Fruit fly (Drosophila melanogaster) ovary, adult (tissue): ENCODE measurements around the gene CG15483.

Experiments used
- CG17801 ChIP-seq: fragments of 200-800 bp; optimal IDR thresholded peaks from 2 replicates; lab custom pipeline; 2019; ENCODE audit warnings: missing biosample characterization, mild to moderate bottlenecking, missing genetic modification characterization, moderate library complexity; ENCODE audit not compliant: partially characterized antibody

CG15483 gene

DNA sequence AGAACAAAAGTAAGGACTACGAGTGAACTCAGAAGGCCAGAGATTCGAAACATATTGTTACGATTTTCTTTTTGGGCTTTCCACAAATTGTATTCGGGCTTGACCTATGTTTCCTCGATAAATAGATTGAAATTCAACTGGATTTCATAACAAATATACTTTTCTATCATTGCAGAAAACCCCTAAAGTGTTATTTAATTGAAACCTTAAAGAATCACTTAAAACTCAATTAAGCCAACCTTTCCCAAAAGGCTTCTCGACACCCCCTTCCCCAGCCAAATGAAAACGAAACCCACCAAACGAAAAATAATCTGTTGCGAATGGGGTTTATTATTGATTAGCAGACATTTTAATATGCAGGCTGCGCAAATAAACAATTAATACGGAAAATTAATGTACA, at the start of gene CG15483:
TSS of gene CG15483 (minus strand) at position 101 of the 400 bp plus-strand sequence.
- TF ChIP-seq CG17801: no peak

DNA sequence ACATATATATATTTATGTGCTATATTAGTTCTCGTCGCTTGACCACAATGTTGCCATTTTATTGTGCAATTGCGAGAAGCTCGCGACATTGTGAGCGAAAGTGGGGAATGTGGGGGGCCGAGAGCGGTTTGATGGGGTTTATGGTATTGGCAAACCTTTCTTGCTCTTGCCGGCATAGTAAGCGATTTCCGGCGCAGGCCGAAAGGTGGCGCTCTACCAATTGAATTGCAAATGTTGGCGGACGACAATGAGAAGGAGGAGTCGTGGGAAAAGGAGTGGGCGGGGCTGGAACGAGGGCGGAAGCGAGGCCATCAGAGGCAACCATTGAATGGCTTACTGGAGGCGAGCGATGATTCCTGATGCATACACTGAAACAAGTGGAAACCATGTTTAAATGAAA, 41.8 kb upstream of the CG15483 start:
- TF ChIP-seq CG17801: no peak

DNA sequence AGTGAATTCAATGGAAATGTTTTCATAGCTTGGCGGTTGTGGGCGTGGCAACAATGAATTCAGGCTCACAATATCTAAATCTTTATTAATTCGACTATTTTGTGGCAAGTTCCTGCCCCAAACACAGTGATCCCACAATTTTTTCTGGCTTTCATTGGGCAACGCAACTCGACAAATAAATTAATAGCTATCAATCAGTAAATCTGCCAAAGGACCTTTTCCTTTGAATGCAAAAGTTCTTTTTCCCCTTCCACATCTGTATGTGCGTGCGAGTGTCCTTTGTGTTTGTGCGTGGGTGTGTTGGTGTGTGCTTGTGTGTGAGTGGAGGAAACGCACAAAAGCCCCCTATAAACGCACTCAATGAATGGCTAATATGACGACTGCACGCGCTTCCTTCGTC, 19.0 kb upstream of the CG15483 start:
- TF ChIP-seq CG17801: no peak

DNA sequence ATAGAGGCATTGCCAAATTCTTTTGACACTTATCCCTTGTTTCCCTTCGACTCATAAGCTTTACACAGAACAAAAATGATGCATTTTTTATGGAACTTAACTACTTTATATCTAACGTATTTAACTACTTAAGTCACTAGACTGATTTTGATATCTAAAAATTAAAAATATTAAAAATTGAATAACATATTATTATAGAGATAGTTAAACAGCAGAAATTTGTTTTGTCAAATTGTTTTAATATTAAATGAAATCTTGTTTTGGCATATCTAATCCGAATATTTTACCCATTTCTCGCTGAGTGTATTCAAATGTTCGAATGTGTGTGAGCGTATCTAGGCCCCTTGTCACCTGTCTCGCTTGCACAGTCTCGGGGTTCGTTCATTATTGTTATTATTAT, 10.2 kb upstream of the CG15483 start:
- no peak for TF ChIP-seq CG17801

DNA sequence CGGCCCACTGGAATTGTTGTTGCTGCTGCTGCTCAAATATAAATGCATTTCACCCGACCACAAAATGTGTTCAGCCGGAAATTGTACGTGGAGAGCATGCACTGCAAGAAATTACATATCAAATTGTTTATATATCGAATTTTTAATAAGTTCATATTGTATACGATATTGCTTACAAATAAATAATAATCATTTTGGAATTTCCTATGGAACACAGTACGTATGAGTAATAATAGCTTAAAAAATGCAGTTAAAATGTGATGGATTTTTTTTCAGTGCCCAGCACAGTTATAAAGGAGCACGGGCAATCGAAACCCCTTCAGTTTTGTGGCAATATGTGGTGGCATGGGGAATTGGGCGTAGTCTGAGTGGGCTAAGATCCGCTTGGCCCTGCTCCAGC, 5.2 kb downstream of the CG15483 start:
- no peak for TF ChIP-seq CG17801

DNA sequence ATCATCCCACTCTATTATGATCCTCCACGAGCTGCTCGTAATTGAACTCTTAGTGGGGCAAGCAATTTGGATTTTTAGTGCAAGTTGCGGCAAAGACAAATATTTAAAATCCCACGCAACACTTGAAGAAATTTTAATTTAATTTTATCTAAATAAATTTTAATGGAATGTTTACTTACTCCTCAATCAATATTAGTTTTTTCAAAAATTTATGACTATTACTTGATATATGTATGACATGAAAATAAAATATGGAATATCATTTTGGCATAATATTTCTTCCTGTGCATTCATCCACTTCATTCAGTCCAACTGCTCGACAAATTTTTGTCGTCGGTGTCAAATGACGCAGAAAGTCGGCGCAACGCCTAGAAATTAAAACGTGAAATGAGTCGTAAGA, 11.6 kb downstream of the CG15483 start:
- no peak for TF ChIP-seq CG17801

DNA sequence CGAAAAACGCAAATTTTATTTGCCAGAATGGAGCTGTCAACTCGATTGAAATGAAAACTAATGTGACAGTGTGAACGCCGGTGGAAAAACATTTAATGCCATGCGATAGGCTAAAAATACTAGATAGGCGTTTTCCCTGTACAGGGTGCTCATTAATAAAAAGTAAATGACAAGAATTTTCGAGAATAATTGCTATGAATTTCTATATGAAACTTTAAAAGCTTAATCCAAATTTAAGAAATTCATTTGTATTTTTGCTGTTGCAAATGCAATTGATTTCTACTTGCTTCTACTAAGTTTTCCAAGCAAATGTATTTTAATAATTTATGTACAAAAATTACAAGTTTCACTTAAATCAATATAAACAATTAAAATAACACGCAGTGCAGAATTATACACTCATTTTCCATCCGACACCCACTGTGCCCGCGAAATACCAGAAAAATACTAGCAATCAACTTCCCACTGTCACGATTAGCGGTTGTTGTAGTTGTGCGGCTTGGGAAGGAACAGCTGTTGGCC, 39.8 kb downstream of the CG15483 start, which contains the start of gene Pih1D1:
TSS of gene Pih1D1 (minus strand) at position 50 of the 522 bp plus-strand sequence.
- peak; percentile 95 for TF ChIP-seq CG17801

DNA sequence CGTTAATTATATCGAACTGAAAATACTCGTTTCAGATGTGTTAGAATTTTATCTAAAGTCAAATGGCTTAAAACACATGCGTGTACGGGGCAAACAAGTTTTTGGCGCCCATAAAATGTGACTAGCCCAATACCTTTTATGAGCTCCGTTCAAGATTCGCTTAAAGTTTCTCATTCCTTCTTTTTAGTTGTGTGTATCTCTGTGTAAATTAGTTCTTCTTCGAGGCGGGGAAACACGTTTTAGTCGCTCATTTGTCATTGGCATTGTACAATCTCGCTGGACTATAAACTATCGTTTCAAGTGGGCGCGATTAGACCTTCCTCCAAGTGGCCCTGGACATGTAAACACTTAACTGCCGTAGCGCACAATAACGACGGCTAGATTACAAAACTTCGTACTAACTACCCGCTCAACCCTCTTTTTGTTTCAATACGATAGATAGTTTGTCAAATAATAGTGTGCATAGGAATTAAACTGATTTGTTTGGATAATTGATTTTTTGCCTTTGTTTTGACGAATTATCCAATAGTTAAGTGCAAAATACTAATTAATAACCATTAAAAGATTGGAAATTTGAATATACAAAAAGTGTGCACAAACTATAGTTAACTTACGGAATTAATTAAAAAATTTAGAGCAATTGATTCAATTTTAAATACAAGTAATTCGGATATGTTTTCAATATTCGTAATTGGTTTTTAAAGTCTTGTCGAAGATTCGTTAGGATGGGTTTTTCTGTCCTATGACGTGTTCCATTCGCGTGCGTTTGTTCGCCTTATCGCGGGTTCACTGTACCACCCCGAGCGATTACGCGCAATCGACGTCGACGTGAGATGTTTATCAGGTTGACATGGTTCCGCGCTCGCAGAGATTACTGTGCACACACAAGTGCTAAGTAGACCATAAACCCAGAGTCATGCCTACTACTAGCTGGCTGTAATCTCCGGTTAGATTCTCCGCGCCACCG, 40.9 kb downstream of the CG15483 start:
- no peak for TF ChIP-seq CG17801

DNA sequence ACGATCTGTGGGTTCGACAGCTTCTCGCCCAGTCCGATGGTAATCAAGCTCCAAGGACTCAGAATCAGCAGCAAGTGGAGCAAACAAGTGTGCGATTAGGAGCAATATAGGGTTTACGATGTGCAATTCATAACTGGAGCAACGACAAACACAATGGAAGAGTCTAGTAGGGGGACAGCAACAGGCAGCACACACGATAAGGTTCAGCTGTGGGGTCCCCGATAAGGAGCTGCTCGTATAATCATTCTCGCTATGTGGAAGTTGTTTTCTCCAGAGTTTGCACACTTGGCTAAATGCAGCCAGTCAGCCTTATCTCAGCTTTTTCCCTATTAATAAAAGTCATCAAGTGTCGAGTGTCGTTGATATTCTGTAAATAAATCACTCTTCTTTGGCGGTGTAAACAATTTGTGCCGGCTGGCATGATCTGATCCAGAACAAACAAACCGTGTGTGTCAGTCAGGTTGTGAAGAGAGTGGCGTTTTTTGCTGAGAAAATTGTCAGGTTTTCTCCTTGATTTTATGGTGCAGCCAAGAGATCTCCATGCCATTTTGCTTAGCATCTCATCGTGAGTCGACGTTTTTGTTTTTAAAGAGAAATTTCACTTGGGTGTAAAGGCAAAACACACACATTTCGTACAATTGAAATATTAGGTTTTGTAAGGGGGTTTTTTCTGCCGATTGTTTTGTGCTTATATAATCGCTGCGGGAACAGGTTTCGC, 41.8 kb downstream of the CG15483 start:
- TF ChIP-seq CG17801: no peak

DNA sequence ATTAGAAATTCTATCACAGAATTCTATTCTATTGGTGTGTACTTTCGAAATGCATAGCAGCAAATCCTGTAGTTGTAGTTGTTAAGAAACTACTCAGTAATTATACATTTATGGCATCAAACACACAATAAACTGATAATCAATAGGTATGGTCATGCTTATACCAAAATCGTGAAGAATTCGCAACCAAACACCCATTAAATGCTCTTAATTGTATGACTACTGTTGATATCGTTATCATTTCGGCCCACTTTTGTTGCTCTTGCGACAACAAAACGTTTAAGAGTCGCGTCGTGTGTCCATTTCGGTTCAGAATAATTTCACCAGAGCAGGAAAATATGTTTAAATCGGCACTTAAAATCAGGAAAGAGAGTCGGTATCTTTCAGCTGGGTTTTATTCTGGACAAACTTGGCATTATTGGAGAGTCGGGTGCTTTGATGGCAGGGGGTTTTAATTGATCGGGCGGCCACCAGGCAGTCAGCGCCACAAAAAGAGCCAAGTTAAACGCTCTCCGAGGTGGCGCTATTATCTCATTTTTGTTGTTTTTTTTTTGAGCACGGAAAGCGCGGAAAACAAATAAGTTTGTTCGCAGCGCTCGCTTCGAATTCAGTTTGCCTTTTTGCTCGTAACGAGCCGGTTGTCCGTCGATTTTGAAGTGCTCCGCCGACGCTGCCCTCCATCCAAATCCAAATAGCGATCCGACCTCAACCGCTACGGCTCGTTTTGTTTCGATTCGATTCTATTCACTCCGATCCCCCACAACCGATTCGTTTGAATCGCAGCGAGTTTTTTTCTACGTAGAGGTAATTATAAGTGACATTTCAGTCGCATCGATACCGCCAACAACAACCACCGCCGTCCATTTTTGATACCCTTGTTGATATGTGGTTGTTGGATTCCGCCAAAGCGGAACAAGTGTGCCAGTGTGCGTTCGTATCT, 42.9 kb downstream of the CG15483 start, which contains the start of gene MRP:
TSS of gene MRP (plus strand) at position 609 of the 940 bp plus-strand sequence.
- no peak for TF ChIP-seq CG17801

DNA sequence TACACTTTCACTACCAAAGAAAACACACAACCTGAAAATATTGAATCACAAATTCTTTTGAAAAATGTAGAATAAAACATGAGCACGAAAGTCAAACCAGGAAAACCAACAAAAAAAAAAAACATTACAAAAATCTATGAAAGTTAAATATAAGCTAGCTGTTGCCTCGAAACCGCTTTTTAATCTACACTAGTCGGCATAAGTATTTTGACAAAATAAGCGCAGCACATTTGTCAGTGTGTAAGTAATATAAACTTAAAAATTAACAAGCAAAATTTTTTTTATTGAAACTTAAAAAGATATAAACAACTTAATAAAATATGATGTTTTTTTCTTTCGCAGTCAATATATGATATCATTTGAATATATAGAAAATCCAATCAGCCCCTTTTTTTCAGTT, 48.8 kb downstream of the CG15483 start, which contains the start of gene CG5787:
TSS of gene CG5787 (minus strand) at position 101 of the 400 bp plus-strand sequence.
- TF ChIP-seq CG17801: no peak

DNA sequence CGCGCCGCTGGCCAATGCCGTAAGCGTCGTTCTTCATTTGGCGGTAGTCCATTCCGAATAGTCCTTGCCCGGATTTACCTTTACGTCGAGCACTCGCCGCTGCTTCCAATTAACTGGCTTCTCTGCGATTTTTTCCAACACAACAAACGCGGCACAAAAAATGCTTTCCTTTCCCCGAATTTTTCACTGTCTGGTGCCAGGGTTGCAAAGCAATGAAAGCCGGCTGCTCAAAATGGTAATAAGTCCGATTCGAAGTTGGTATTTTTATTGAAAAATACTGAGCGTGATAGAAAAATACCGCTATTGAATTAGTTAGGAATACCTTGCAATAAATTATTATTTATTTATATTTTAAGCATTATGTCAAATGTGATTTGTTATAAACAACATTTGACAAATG, 49.4 kb downstream of the CG15483 start:
- peak; percentile 17 for TF ChIP-seq CG17801
